Fruit fly (Drosophila melanogaster) whole organism, prepupa: ENCODE measurements around the gene CG12795.

Experiments
- Blimp-1 ChIP-seq: fragments of 200-800 bp; sonication (Bioruptor generic); optimal IDR thresholded peaks from 3 replicates; lab custom pipeline; 2017; ENCODE audit warnings: missing biosample characterization, missing genetic modification characterization, mild to moderate bottlenecking, moderate library complexity, missing genetic modification reagents
- CG10631 ChIP-seq: fragments of 200-800 bp; sonication (Bioruptor generic); optimal IDR thresholded peaks from 2 replicates; lab custom pipeline; 2016; ENCODE audit warnings: missing biosample characterization, missing genetic modification characterization
- CG10669 ChIP-seq: fragments of 200-800 bp; sonication (Bioruptor generic); optimal IDR thresholded peaks from 3 replicates; lab custom pipeline; 2018; ENCODE audit warnings: missing biosample characterization, mild to moderate bottlenecking, missing genetic modification characterization, moderate library complexity
- CG11294 ChIP-seq: fragments of 200-800 bp; sonication (Bioruptor generic); IDR thresholded peaks from 2 replicates; pipeline ENCODE4 v1.3.6; 2022; ENCODE audit warnings: missing biosample characterization, missing genetic modification characterization
- CG15336 ChIP-seq: fragments of 200-800 bp; sonication (Bioruptor generic); IDR thresholded peaks from 2 replicates; pipeline ENCODE4 v1.3.6; 2022; ENCODE audit warnings: missing biosample characterization, missing genetic modification characterization
- CG3032 ChIP-seq: fragments of 200-800 bp; optimal IDR thresholded peaks from 2 replicates; lab custom pipeline; 2019; ENCODE audit warnings: missing biosample characterization, mild to moderate bottlenecking, missing genetic modification characterization, moderate library complexity
- CG31627 ChIP-seq: fragments of 200-800 bp; sonication (Bioruptor generic); optimal IDR thresholded peaks from 3 replicates; lab custom pipeline; 2016; ENCODE audit warnings: missing biosample characterization, missing genetic modification characterization
- CG32006 ChIP-seq: fragments of 200-800 bp; sonication (Bioruptor generic); optimal IDR thresholded peaks from 3 replicates; lab custom pipeline; 2017; ENCODE audit warnings: missing biosample characterization, mild to moderate bottlenecking, missing genetic modification characterization
- CG3919 ChIP-seq: fragments of 200-800 bp; sonication (Bioruptor generic); optimal IDR thresholded peaks from 3 replicates; lab custom pipeline; 2016; ENCODE audit warnings: missing biosample characterization, missing genetic modification characterization
- CG4318 ChIP-seq: fragments of 200-800 bp; sonication (Bioruptor generic); optimal IDR thresholded peaks from 3 replicates; lab custom pipeline; 2017; ENCODE audit warnings: missing biosample characterization, mild to moderate bottlenecking, missing genetic modification characterization
- CG6163 ChIP-seq: fragments of 200-800 bp; sonication (Bioruptor generic); IDR thresholded peaks from 3 replicates; pipeline ENCODE4 v1.3.6; 2022; ENCODE audit warnings: missing biosample characterization, missing genetic modification characterization
- CG6276 ChIP-seq: fragments of 200-800 bp; sonication (Bioruptor generic); optimal IDR thresholded peaks from 2 replicates; lab custom pipeline; 2017; ENCODE audit warnings: missing biosample characterization, mild to moderate bottlenecking, missing genetic modification characterization
- CG6792 ChIP-seq: fragments of 200-800 bp; sonication (Bioruptor generic); optimal IDR thresholded peaks from 3 replicates; lab custom pipeline; 2016; ENCODE audit warnings: missing biosample characterization, missing genetic modification characterization
- CG6808 ChIP-seq: fragments of 200-800 bp; sonication (Bioruptor generic); optimal IDR thresholded peaks from 3 replicates; lab custom pipeline; 2017; ENCODE audit warnings: missing biosample characterization, missing genetic modification characterization, mild to moderate bottlenecking, moderate library complexity, missing genetic modification reagents
- CG7368 ChIP-seq: fragments of 200-800 bp; sonication (Bioruptor generic); optimal IDR thresholded peaks from 3 replicates; lab custom pipeline; 2016; ENCODE audit warnings: missing biosample characterization, missing genetic modification characterization
- CG8119 ChIP-seq: fragments of 200-800 bp; sonication (Bioruptor generic); IDR thresholded peaks from 3 replicates; pipeline ENCODE4 v1.3.6; 2022; ENCODE audit warnings: missing biosample characterization, missing genetic modification characterization
- CG9139 ChIP-seq: fragments of 200-800 bp; sonication (Bioruptor generic); optimal IDR thresholded peaks from 3 replicates; lab custom pipeline; 2017; ENCODE audit warnings: missing biosample characterization, mild to moderate bottlenecking, missing genetic modification characterization
- Eip78C ChIP-seq: fragments of 200-800 bp; sonication (Bioruptor generic); peaks from one replicate; lab custom pipeline; 2016; ENCODE audit warnings: missing biosample characterization, missing genetic modification characterization
- Gug ChIP-seq: fragments of 200-800 bp; sonication (Bioruptor generic); IDR thresholded peaks from 2 replicates; pipeline ENCODE4 v1.3.6; 2022; ENCODE audit warnings: missing biosample characterization, missing genetic modification characterization
- Hr39 ChIP-seq: fragments of 200-800 bp; sonication (Bioruptor generic); optimal IDR thresholded peaks from 2 replicates; lab custom pipeline; 2016; ENCODE audit warnings: missing biosample characterization, missing genetic modification characterization
- Hr4 ChIP-seq: fragments of 200-800 bp; sonication (Bioruptor generic); optimal IDR thresholded peaks from 3 replicates; lab custom pipeline; 2016; ENCODE audit warnings: missing biosample characterization, missing genetic modification characterization
- Met ChIP-seq: fragments of 200-800 bp; sonication (Bioruptor generic); optimal IDR thresholded peaks from 3 replicates; lab custom pipeline; 2016; ENCODE audit warnings: missing biosample characterization, missing genetic modification characterization
- OdsH ChIP-seq: fragments of 200-800 bp; sonication (Bioruptor generic); optimal IDR thresholded peaks from 3 replicates; lab custom pipeline; 2016; ENCODE audit warnings: missing biosample characterization, missing genetic modification characterization
- Smox ChIP-seq: fragments of 200-800 bp; sonication (Bioruptor generic); optimal IDR thresholded peaks from 3 replicates; lab custom pipeline; 2016; ENCODE audit warnings: missing biosample characterization, missing genetic modification characterization
- Sox14 ChIP-seq: fragments of 200-800 bp; sonication (Bioruptor generic); optimal IDR thresholded peaks from 3 replicates; lab custom pipeline; 2016; ENCODE audit warnings: missing biosample characterization, missing genetic modification characterization
- achi ChIP-seq: fragments of 200-800 bp; sonication (Bioruptor generic); optimal IDR thresholded peaks from 3 replicates; lab custom pipeline; 2016; ENCODE audit warnings: missing biosample characterization, missing genetic modification characterization
- dac ChIP-seq: fragments of 200-800 bp; sonication (Bioruptor generic); optimal IDR thresholded peaks from 2 replicates; lab custom pipeline; 2017; ENCODE audit warnings: missing biosample characterization, mild to moderate bottlenecking, missing genetic modification characterization
- eg ChIP-seq: fragments of 200-800 bp; sonication (Bioruptor generic); IDR thresholded peaks from 3 replicates; pipeline ENCODE4 v1.3.6; 2022; ENCODE audit warnings: missing biosample characterization, missing genetic modification characterization
- fd85E ChIP-seq: fragments of 200-800 bp; sonication (Bioruptor generic); optimal IDR thresholded peaks from 3 replicates; lab custom pipeline; 2016; ENCODE audit warnings: missing biosample characterization, missing genetic modification characterization
- fkh ChIP-seq: fragments of 200-800 bp; sonication (Bioruptor generic); optimal IDR thresholded peaks from 3 replicates; lab custom pipeline; 2017; ENCODE audit warnings: missing biosample characterization, mild to moderate bottlenecking, missing genetic modification characterization, moderate library complexity
- lz ChIP-seq: fragments of 200-800 bp; sonication (Bioruptor generic); optimal IDR thresholded peaks from 3 replicates; lab custom pipeline; 2016; ENCODE audit warnings: missing biosample characterization, missing genetic modification characterization
- net ChIP-seq: fragments of 200-800 bp; sonication (Bioruptor generic); optimal IDR thresholded peaks from 3 replicates; lab custom pipeline; 2016; ENCODE audit warnings: missing biosample characterization, missing genetic modification characterization
- pdm3 ChIP-seq: fragments of 200-800 bp; sonication (Bioruptor generic); optimal IDR thresholded peaks from 3 replicates; lab custom pipeline; 2016; ENCODE audit warnings: missing biosample characterization, missing genetic modification characterization
- ss ChIP-seq, 2 experiments: fragments of 200-800 bp; sonication (Bioruptor generic); optimal IDR thresholded peaks; 2 replicates in 1 of 2; 3 replicates in 1 of 2; lab custom pipeline; 2017 to 2018; ENCODE audit warnings: mild to moderate bottlenecking in 2 of 2, missing biosample characterization in 2 of 2, missing genetic modification characterization in 2 of 2, moderate library complexity in 1 of 2
- topi ChIP-seq: fragments of 200-800 bp; sonication (Bioruptor generic); optimal IDR thresholded peaks from 3 replicates; lab custom pipeline; 2016; ENCODE audit warnings: missing biosample characterization, missing genetic modification characterization

CG12795 gene

DNA sequence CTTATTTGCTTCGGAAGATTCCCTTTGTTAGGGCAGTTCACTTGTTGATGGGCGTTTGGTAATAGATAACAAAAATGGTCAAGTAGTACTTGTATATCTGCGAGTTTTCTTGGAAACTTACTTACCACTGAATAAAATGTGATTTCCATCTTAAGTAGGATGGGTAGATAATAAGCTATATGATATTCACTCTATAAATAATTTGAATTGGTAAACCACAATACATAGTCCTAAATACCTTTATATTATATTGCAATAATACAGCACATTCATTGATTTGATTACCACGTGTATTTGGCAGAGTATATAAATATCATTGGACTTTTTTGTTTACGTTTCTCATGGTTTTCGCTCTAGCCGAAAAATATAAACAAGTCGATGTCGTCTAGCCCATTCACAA, 23.7 kb downstream of the CG12795 start:
- peak; percentile 68 for TF ChIP-seq Eip78C (GFP tag; lab: Kevin White, UChicago)
- no peak for TF ChIP-seq achi (GFP tag; lab: Kevin White, UChicago)
- peak; percentile 49 for TF ChIP-seq fkh
- 0 out of 2 replicates have a peak, but pooled peaks have one; percentile 26 for TF ChIP-seq CG15336 (GFP tag; lab: Robert Waterston, UW)
- no peak for TF ChIP-seq CG32006 (GFP tag; lab: Kevin White, UChicago)
- TF ChIP-seq CG6792 (GFP tag; lab: Kevin White, UChicago), result no peak
- no peak for TF ChIP-seq eg (GFP tag; lab: Robert Waterston, UW)
- TF ChIP-seq, all 60 proteins: peak for 3

dm6 chr2L:3476399-3477056, 24.3 kb downstream of the CG12795 start:
- TF ChIP-seq Met (GFP tag; lab: Kevin White, UChicago), result no peak
- peak; percentile 70 for TF ChIP-seq Blimp-1 (GFP tag; lab: Kevin White, UChicago)
- TF ChIP-seq Eip78C (GFP tag; lab: Kevin White, UChicago), result peak; percentile 27

DNA sequence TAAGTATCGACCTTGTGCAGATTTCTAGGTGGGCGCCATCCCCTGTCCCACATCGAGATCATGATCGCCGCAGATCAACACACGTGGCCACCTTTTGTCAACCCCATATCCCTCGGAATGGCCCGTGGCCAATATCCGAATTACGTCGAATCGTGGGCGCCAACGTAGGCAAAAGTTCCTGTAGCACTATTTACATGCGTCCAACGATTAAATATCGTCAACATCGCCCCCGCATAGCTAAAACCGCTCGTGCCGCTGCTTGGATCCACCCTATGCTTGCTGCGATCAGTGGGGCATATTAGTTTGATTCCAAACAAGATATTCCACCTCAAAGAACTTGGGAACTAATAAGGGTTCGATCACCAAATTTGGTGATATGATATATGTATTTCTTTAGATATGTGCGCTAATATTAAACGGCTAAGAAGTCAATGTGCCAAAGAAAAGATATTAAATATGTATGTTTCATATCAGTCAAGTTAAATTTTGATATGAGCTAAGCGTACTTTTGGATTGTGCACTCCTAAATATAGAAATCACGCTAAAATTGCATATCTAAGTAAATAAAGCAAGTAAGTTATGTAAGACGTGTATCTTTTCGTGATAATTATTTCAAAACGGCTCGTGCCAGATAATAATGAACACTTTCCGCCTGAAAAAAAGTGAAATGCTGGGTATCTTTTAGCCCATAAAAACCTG, 24.9 kb downstream of the CG12795 start:
- TF ChIP-seq CG8119 (peak; percentile 41; the same call in 1 of the 3 replicates), CG11294 (GFP tag; lab: Robert Waterston, UW) (no peak), Sox14 (peak; percentile 25), OdsH (GFP tag; lab: Kevin White, UChicago) (peak; percentile 40), fd85E (GFP tag; lab: Kevin White, UChicago) (no peak), CG6808 (GFP tag; lab: Kevin White, UChicago) (no peak), CG10631 (GFP tag; lab: Kevin White, UChicago) (peak; percentile 3), Hr39 (no peak), ss (GFP tag; optimal IDR thresholded peaks at IDR 0.05; lab: Kevin White, UChicago) (no peak), Hr4 (GFP tag; lab: Kevin White, UChicago) (peak; percentile 61), CG4318 (GFP tag; lab: Kevin White, UChicago) (peak; percentile 29), fkh (peak; percentile 41), lz (GFP tag; lab: Kevin White, UChicago) (peak; percentile 6), CG3032 (no peak), achi (GFP tag; lab: Kevin White, UChicago) (peak; percentile 1), CG7368 (GFP tag; lab: Kevin White, UChicago) (no peak), CG31627 (GFP tag; lab: Kevin White, UChicago) (no peak), CG9139 (GFP tag; lab: Kevin White, UChicago) (no peak), CG10669 (GFP tag; lab: Kevin White, UChicago) (no peak), CG3919 (GFP tag; lab: Kevin White, UChicago) (peak; percentile 18), dac (GFP tag; lab: Kevin White, UChicago) (no peak), topi (GFP tag; lab: Kevin White, UChicago) (peak; percentile 4), pdm3 (GFP tag; lab: Kevin White, UChicago) (peak; percentile 14), CG6276 (GFP tag; lab: Kevin White, UChicago) (peak; percentile 8), Gug (no peak), Eip78C (GFP tag; lab: Kevin White, UChicago) (peak; percentile 84), Smox (GFP tag; lab: Kevin White, UChicago) (no peak), net (GFP tag; lab: Kevin White, UChicago) (peak; percentile 54), CG6163 (GFP tag; lab: Robert Waterston, UW) (no peak), CG32006 (GFP tag; lab: Kevin White, UChicago) (peak; percentile 70)
